Worm (Caenorhabditis elegans) whole organism, mixed stage, embryonic: ENCODE results near the gene Y38F2AR.10.

ENCODE experiments used
- ces-1 ChIP-seq: fragments of 150-350 bp; optimal IDR thresholded peaks from 2 replicates; lab custom pipeline; 2014; ENCODE audit warnings: missing biosample characterization, missing genetic modification reagents, missing genetic modification characterization
- drap-1 ChIP-seq: fragments of 200-800 bp; sonication (Bioruptor generic); optimal IDR thresholded peaks from 3 replicates; lab custom pipeline; 2018; ENCODE audit warnings: mild to moderate bottlenecking, missing genetic modification characterization, missing compliant biosample characterization
- flh-1 ChIP-seq: fragments of 200-800 bp; sonication (Bioruptor generic); optimal IDR thresholded peaks from 2 replicates; lab custom pipeline; 2018; ENCODE audit warnings: mild to moderate bottlenecking, missing genetic modification characterization, moderate library complexity, missing compliant biosample characterization
- nhr-237 ChIP-seq: fragments of 150-350 bp; optimal IDR thresholded peaks from 2 replicates; lab custom pipeline; 2014; ENCODE audit warnings: missing biosample characterization, missing genetic modification characterization
- nhr-28 ChIP-seq: fragments of 150-350 bp; optimal IDR thresholded peaks from 2 replicates; lab custom pipeline; 2014; ENCODE audit warnings: missing biosample characterization, missing genetic modification characterization
- nhr-76 ChIP-seq: sonication (generic microtip); optimal IDR thresholded peaks from 2 replicates; lab custom pipeline; 2017; ENCODE audit warnings: missing biosample characterization, missing genetic modification characterization
- pha-4 ChIP-seq: fragments of 150-350 bp; optimal IDR thresholded peaks from 2 replicates; lab custom pipeline; 2018; ENCODE audit warnings: missing biosample characterization, missing genetic modification reagents, missing genetic modification characterization
- unc-39 ChIP-seq: fragments of 150-350 bp; optimal IDR thresholded peaks from 2 replicates; lab custom pipeline; 2014; ENCODE audit warnings: missing biosample characterization, missing genetic modification characterization

- TF ChIP-seq pha-4 (no peak), nhr-237 (tag; lab: Kevin White, UChicago) (no peak), unc-39 (no peak), ces-1 (GFP tag; lab: Kevin White, UChicago) (no peak), flh-1 (GFP tag; lab: Kevin White, UChicago) (no peak), nhr-28 (tag; lab: Kevin White, UChicago) (no peak), drap-1 (no peak), nhr-76 (no peak)
These were observed 15.6 kb downstream of the Y38F2AR.10 start, which contains the start of gene Y38F2AR.3 for ce11 chrIV:2383713-2384112.
